Worm (Caenorhabditis elegans): ENCODE measurements around the gene del-6.

DNA sequence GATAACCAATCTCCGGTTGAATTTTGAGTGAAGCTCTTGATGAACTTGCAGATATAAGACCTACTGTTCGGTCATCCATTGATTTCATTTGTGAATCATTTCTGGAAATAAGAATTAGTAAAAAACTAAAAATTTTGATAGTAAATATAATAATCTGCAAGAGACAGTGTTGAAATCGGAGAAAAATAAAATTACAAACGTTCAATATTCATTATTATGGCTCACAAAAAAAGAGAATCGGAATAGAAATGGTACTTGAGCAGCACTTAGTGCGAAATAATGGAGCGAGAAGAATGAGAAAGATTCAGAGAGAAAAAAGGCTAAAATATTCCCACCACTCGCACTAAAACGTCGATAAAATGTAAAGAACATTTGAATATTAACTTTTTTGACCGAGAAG lies 3.6 kb downstream of the del-6 start, which contains the start of gene vps-54:
- no peak for TF ChIP-seq C08G9.2 (tag; optimal IDR thresholded peaks at IDR 0.05)
- no peak for TF ChIP-seq ceh-6 (GFP tag; optimal IDR thresholded peaks at IDR 0.05)
- TF ChIP-seq dmd-4 (tag; optimal IDR thresholded peaks at IDR 0.05; ENCODE audit: borderline replicate concordance): no peak
- TF ChIP-seq sdc-2 (tag; optimal IDR thresholded peaks at IDR 0.05): no peak
- TF ChIP-seq ama-1 (optimal IDR thresholded peaks at IDR 0.05): no peak
- no peak for TF ChIP-seq pha-4 (tag; optimal IDR thresholded peaks at IDR 0.05)
- TF ChIP-seq pha-2 (tag; optimal IDR thresholded peaks at IDR 0.05): no peak
- no peak for TF ChIP-seq pqm-1 (tag; optimal IDR thresholded peaks at IDR 0.05)
- TF ChIP-seq hlh-6 (tag; optimal IDR thresholded peaks at IDR 0.05): no peak
- no peak for TF ChIP-seq fkh-10 (GFP tag; optimal IDR thresholded peaks at IDR 0.05)
- TF ChIP-seq lim-6 (tag; optimal IDR thresholded peaks at IDR 0.05): no peak
- no peak for TF ChIP-seq ceh-30 (tag; optimal IDR thresholded peaks at IDR 0.05)
- no peak for TF ChIP-seq hlh-30 (tag; optimal IDR thresholded peaks at IDR 0.05; ENCODE audit: insufficient read depth)

All from whole organism, late embryonic.